Fruit fly (Drosophila melanogaster) whole organism, embryonic: Measurements from ENCODE around the gene prd.

ENCODE experiments used
- Bgb ChIP-seq: fragments of 200-800 bp; sonication (Bioruptor generic); IDR thresholded peaks from 2 replicates; pipeline ENCODE4 v1.3.6; 2022; ENCODE audit warnings: missing biosample characterization, missing genetic modification characterization; ENCODE audit not compliant: partially characterized antibody
- CG10543 ChIP-seq: fragments of 200-800 bp; sonication (Bioruptor generic); optimal IDR thresholded peaks from 3 replicates; lab custom pipeline; 2017; ENCODE audit warnings: missing biosample characterization, mild to moderate bottlenecking, missing genetic modification characterization, moderate library complexity
- CG10959 ChIP-seq: fragments of 200-800 bp; sonication (Bioruptor generic); IDR thresholded peaks from 2 replicates; pipeline ENCODE4 v1.3.6; 2022; ENCODE audit warnings: missing biosample characterization, missing genetic modification characterization
- CG15011 ChIP-seq: fragments of 200-800 bp; sonication (Bioruptor generic); optimal IDR thresholded peaks from 3 replicates; lab custom pipeline; 2018; ENCODE audit warnings: missing biosample characterization, mild to moderate bottlenecking, missing genetic modification characterization
- CG17328 ChIP-seq: fragments of 200-800 bp; sonication (Bioruptor generic); IDR thresholded peaks from 2 replicates; pipeline ENCODE4 v1.3.6; 2022; ENCODE audit warnings: missing biosample characterization, missing genetic modification characterization
- CG17802 ChIP-seq: fragments of 200-800 bp; sonication (Bioruptor generic); optimal IDR thresholded peaks from 2 replicates; lab custom pipeline; 2018; ENCODE audit warnings: missing biosample characterization, mild to moderate bottlenecking, missing genetic modification characterization, moderate library complexity
- CG17912 ChIP-seq: fragments of 200-800 bp; sonication (Bioruptor generic); optimal IDR thresholded peaks from 2 replicates; lab custom pipeline; 2018; ENCODE audit warnings: missing biosample characterization, mild to moderate bottlenecking, missing genetic modification characterization
- CG2712 ChIP-seq: fragments of 200-800 bp; optimal IDR thresholded peaks from 3 replicates; lab custom pipeline; 2019; ENCODE audit warnings: missing biosample characterization, mild to moderate bottlenecking, missing genetic modification characterization, moderate library complexity
- CG2889 ChIP-seq: fragments of 200-800 bp; sonication (Bioruptor generic); IDR thresholded peaks from 3 replicates; pipeline ENCODE4 v1.3.6; 2022; ENCODE audit warnings: missing biosample characterization, missing genetic modification characterization
- CG32772 ChIP-seq: fragments of 200-800 bp; sonication (Bioruptor generic); IDR thresholded peaks from 2 replicates; pipeline ENCODE4 v1.3.6; 2022; ENCODE audit warnings: missing biosample characterization, missing genetic modification characterization
- CG34224 ChIP-seq: fragments of 200-800 bp; sonication (Bioruptor generic); IDR thresholded peaks from 3 replicates; pipeline ENCODE4 v1.3.6; 2022; ENCODE audit warnings: missing biosample characterization, missing genetic modification characterization; ENCODE audit not compliant: partially characterized antibody
- CG3847 ChIP-seq: fragments of 200-800 bp; sonication (Bioruptor generic); IDR thresholded peaks from 2 replicates; pipeline ENCODE4 v1.3.6; 2022; ENCODE audit warnings: missing biosample characterization, missing genetic modification characterization
- CG6272 ChIP-seq: fragments of 200-800 bp; sonication (Bioruptor generic); IDR thresholded peaks from 2 replicates; pipeline ENCODE4 v1.3.6; 2022; ENCODE audit warnings: missing biosample characterization, missing genetic modification characterization
- CG7928 ChIP-seq: fragments of 200-800 bp; sonication (Bioruptor generic); optimal IDR thresholded peaks from 2 replicates; lab custom pipeline; 2017; ENCODE audit warnings: missing biosample characterization, mild to moderate bottlenecking, missing genetic modification characterization
- CG9215 ChIP-seq: fragments of 200-800 bp; sonication (Bioruptor generic); IDR thresholded peaks from 2 replicates; pipeline ENCODE4 v1.3.6; 2022; ENCODE audit warnings: missing biosample characterization, missing genetic modification characterization
- CG9797 ChIP-seq: fragments of 200-800 bp; sonication (Bioruptor generic); optimal IDR thresholded peaks from 3 replicates; lab custom pipeline; 2018; ENCODE audit warnings: missing biosample characterization, mild to moderate bottlenecking, missing genetic modification characterization
- Chrac-16 ChIP-seq: fragments of 200-800 bp; sonication (Bioruptor generic); optimal IDR thresholded peaks from 3 replicates; lab custom pipeline; 2016; ENCODE audit warnings: missing biosample characterization, missing genetic modification characterization
- Deaf1 ChIP-seq: fragments of 200-800 bp; optimal IDR thresholded peaks from 3 replicates; lab custom pipeline; 2019; ENCODE audit warnings: missing biosample characterization, mild to moderate bottlenecking, missing genetic modification characterization, moderate library complexity
- Dip3 ChIP-seq: fragments of 200-800 bp; sonication (Bioruptor generic); optimal IDR thresholded peaks from 3 replicates; lab custom pipeline; 2016; ENCODE audit warnings: missing biosample characterization, missing genetic modification characterization
- Doc3 ChIP-seq: fragments of 200-800 bp; sonication (Bioruptor generic); IDR thresholded peaks from 3 replicates; pipeline ENCODE4 v1.3.6; 2022; ENCODE audit warnings: missing biosample characterization, missing genetic modification characterization; ENCODE audit not compliant: partially characterized antibody
- GATAe ChIP-seq: fragments of 200-800 bp; sonication (Bioruptor generic); conservative IDR thresholded peaks from 2 replicates; pipeline ENCODE4 v1.3.6; 2022; ENCODE audit warnings: missing biosample characterization, missing genetic modification characterization
- HLH3B ChIP-seq: fragments of 200-800 bp; sonication (Bioruptor generic); IDR thresholded peaks from 2 replicates; pipeline ENCODE4 v1.3.6; 2022; ENCODE audit warnings: missing biosample characterization, missing genetic modification characterization
- Hand ChIP-seq: fragments of 200-800 bp; sonication (Bioruptor generic); optimal IDR thresholded peaks from 2 replicates; lab custom pipeline; 2017; ENCODE audit warnings: mild to moderate bottlenecking, missing biosample characterization, missing genetic modification reagents, missing genetic modification characterization
- HmgZ ChIP-seq: fragments of 200-800 bp; sonication (Bioruptor generic); optimal IDR thresholded peaks from 2 replicates; lab custom pipeline; 2018; ENCODE audit warnings: missing biosample characterization, mild to moderate bottlenecking, missing genetic modification characterization
- Jarid2 ChIP-seq: fragments of 200-800 bp; sonication (Bioruptor generic); optimal IDR thresholded peaks from 3 replicates; lab custom pipeline; 2017; ENCODE audit warnings: mild to moderate bottlenecking, missing biosample characterization, missing genetic modification reagents, missing genetic modification characterization
- Med ChIP-seq: fragments of 200-800 bp; sonication (Bioruptor generic); peaks from one replicate; lab custom pipeline; 2016; ENCODE audit warnings: missing biosample characterization, missing genetic modification characterization, mild to moderate bottlenecking, inconsistent platforms, moderate library complexity
- Nf-YB ChIP-seq: fragments of 200-800 bp; sonication (Bioruptor generic); optimal IDR thresholded peaks from 3 replicates; lab custom pipeline; 2019; ENCODE audit warnings: missing biosample characterization, mild to moderate bottlenecking, missing genetic modification characterization, moderate library complexity
- Rfx ChIP-seq: fragments of 200-800 bp; sonication (Bioruptor generic); IDR thresholded peaks from 2 replicates; pipeline ENCODE4 v1.3.6; 2022; ENCODE audit warnings: missing biosample characterization, missing genetic modification characterization
- Scr ChIP-seq: fragments of 200-800 bp; sonication (Bioruptor generic); IDR thresholded peaks from 2 replicates; pipeline ENCODE4 v1.3.6; 2022; ENCODE audit warnings: missing biosample characterization, missing genetic modification characterization; ENCODE audit not compliant: partially characterized antibody
- Trl ChIP-seq, 3 experiments: fragments of >200 bp in 2 of 3; fragments of 200-800 bp in 1 of 3; sonication (Bioruptor generic) in 1 of 3; optimal IDR thresholded peaks; 2 replicates in 1 of 3; 3 replicates in 2 of 3; lab custom pipeline; 2016 to 2017; ENCODE audit warnings: missing biosample characterization in 1 of 3, missing genetic modification characterization in 1 of 3
- Usf ChIP-seq: fragments of 200-800 bp; sonication (Bioruptor generic); optimal IDR thresholded peaks from 2 replicates; lab custom pipeline; 2017; ENCODE audit warnings: missing genotype, missing biosample characterization, missing genetic modification characterization
- az2 ChIP-seq: fragments of 200-800 bp; sonication (Bioruptor generic); optimal IDR thresholded peaks from 3 replicates; lab custom pipeline; 2016; ENCODE audit warnings: missing biosample characterization, missing genetic modification characterization
- chn ChIP-seq: fragments of 200-800 bp; sonication (Bioruptor generic); optimal IDR thresholded peaks from 2 replicates; lab custom pipeline; 2016; ENCODE audit warnings: missing biosample characterization, missing genetic modification characterization
- crp ChIP-seq, 2 experiments: fragments of 200-800 bp; sonication (Bioruptor generic); optimal IDR thresholded peaks; 2 replicates in 1 of 2; 3 replicates in 1 of 2; lab custom pipeline; 2017; ENCODE audit warnings: missing biosample characterization in 2 of 2, missing genetic modification characterization in 2 of 2, mild to moderate bottlenecking in 1 of 2, moderate library complexity in 1 of 2
- dysf ChIP-seq: fragments of 200-800 bp; sonication (Bioruptor generic); IDR thresholded peaks from 3 replicates; pipeline ENCODE4 v1.3.6; 2022; ENCODE audit warnings: missing biosample characterization, missing genetic modification characterization
- grau ChIP-seq: fragments of 200-800 bp; optimal IDR thresholded peaks from 3 replicates; lab custom pipeline; 2019; ENCODE audit warnings: missing biosample characterization, mild to moderate bottlenecking, missing genetic modification characterization, moderate library complexity
- hth ChIP-seq: fragments of >200 bp; optimal IDR thresholded peaks from 2 replicates; lab custom pipeline; 2017; ENCODE audit warnings: inconsistent platforms
- insv ChIP-seq, 2 experiments: fragments of 200-800 bp; sonication (Bioruptor generic); optimal IDR thresholded peaks; 3 replicates each; lab custom pipeline; 2016 to 2018; ENCODE audit warnings: missing biosample characterization in 2 of 2, missing genetic modification characterization in 2 of 2
- jumu ChIP-seq: fragments of 200-800 bp; sonication (Bioruptor generic); optimal IDR thresholded peaks from 3 replicates; lab custom pipeline; 2016; ENCODE audit warnings: missing biosample characterization, missing genetic modification characterization
- klu ChIP-seq: fragments of 200-800 bp; sonication (Bioruptor generic); IDR thresholded peaks from 2 replicates; pipeline ENCODE4 v1.3.6; 2022; ENCODE audit warnings: missing biosample characterization, missing genetic modification characterization
- nmo ChIP-seq: fragments of 200-800 bp; sonication (Bioruptor generic); optimal IDR thresholded peaks from 2 replicates; lab custom pipeline; 2018; ENCODE audit warnings: missing biosample characterization, mild to moderate bottlenecking, missing genetic modification characterization, moderate library complexity
- pho ChIP-seq: fragments of 200-800 bp; sonication (Bioruptor generic); optimal IDR thresholded peaks from 2 replicates; lab custom pipeline; 2016; ENCODE audit warnings: missing biosample characterization, missing genetic modification characterization
- pzg ChIP-seq: fragments of 200-800 bp; sonication (Bioruptor generic); optimal IDR thresholded peaks from 3 replicates; lab custom pipeline; 2018; ENCODE audit warnings: missing biosample characterization, mild to moderate bottlenecking, missing genetic modification characterization, moderate library complexity
- ranshi ChIP-seq: fragments of 200-800 bp; sonication (Bioruptor generic); IDR thresholded peaks from 2 replicates; pipeline ENCODE4 v1.3.6; 2022; ENCODE audit warnings: missing biosample characterization, missing genetic modification characterization
- sima ChIP-seq: fragments of 200-800 bp; sonication (Bioruptor generic); optimal IDR thresholded peaks from 2 replicates; lab custom pipeline; 2016; ENCODE audit warnings: missing biosample characterization, missing genetic modification characterization
- sob ChIP-seq: fragments of 200-800 bp; sonication (Bioruptor generic); IDR thresholded peaks from 2 replicates; pipeline ENCODE4 v1.3.6; 2022; ENCODE audit warnings: missing biosample characterization, missing genetic modification characterization
- stwl ChIP-seq: fragments of 200-800 bp; sonication (Bioruptor generic); optimal IDR thresholded peaks from 3 replicates; lab custom pipeline; 2018; ENCODE audit warnings: missing biosample characterization, mild to moderate bottlenecking, missing genetic modification characterization, moderate library complexity
- tio ChIP-seq: fragments of 200-800 bp; sonication (Bioruptor generic); optimal IDR thresholded peaks from 2 replicates; lab custom pipeline; 2017; ENCODE audit warnings: missing biosample characterization, missing genetic modification characterization, inconsistent platforms
- ttk ChIP-seq: fragments of 200-800 bp; sonication (Bioruptor generic); IDR thresholded peaks from 2 replicates; pipeline ENCODE4 v2.1.2; 2022; ENCODE audit warnings: missing biosample characterization, missing genetic modification characterization
- vvl ChIP-seq: fragments of 200-800 bp; sonication (Bioruptor generic); IDR thresholded peaks from 2 replicates; pipeline ENCODE4 v1.3.6; 2022; ENCODE audit warnings: missing biosample characterization, missing genetic modification characterization
- zen2 ChIP-seq: fragments of 200-800 bp; sonication (Bioruptor generic); IDR thresholded peaks from 3 replicates; pipeline ENCODE4 v1.3.6; 2022; ENCODE audit warnings: missing biosample characterization, missing genetic modification characterization; ENCODE audit not compliant: partially characterized antibody

Gene prd

DNA sequence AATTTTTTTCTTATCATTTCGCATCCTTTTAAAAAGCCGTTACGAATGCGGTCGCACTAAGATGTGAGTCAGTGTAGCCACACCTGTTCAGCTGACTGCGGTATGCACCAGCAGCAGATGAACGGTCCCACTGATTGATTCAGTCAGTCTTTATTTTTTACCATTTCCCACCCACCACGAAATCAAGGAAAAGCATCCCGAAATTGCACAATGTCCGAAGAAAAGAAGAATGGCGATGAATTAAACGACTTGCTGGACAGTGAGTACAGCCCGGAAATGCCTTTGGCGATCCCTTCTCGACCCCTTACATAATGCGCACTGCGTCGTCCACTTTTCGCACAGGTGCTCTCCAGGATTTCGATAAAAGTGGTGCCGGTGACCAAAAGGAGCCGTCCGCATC lies 8.0 kb upstream of the prd start (continued):
- TF ChIP-seq pzg (GFP tag; lab: Kevin White, UChicago), result peak; percentile 92
- no peak for TF ChIP-seq Hand
- no peak for TF ChIP-seq Usf (GFP tag; lab: Kevin White, UChicago)
- TF ChIP-seq Deaf1 (tag; lab: Kevin White, UChicago), result no peak
- no peak for TF ChIP-seq vvl (GFP tag; lab: Robert Waterston, UW)
- TF ChIP-seq CG3847, result peak; percentile 58
- peak; percentile 85 for TF ChIP-seq stwl (tag; lab: Kevin White, UChicago)
- no peak for TF ChIP-seq Dip3 (GFP tag; lab: Kevin White, UChicago)
- no peak for TF ChIP-seq CG17328 (GFP tag; lab: Robert Waterston, UW)
- TF ChIP-seq CG7928, result no peak
- TF ChIP-seq Trl (optimal IDR thresholded peaks at IDR 0.05; lab: Kevin White, UChicago), result no peak
- TF ChIP-seq Trl (GFP tag; optimal IDR thresholded peaks at IDR 0.05; lab: Kevin White, UChicago), result no peak
- TF ChIP-seq Scr (GFP tag; lab: Robert Waterston, UW), result peak; percentile 37
- TF ChIP-seq tio, result no peak
- TF ChIP-seq CG32772 (GFP tag; lab: Robert Waterston, UW), result no peak
- peak; percentile 15 for TF ChIP-seq CG17912
- TF ChIP-seq insv (GFP tag; optimal IDR thresholded peaks at IDR 0.05; lab: Kevin White, UChicago), result no peak
- peak; percentile 24 for TF ChIP-seq Jarid2 (GFP tag; lab: Kevin White, UChicago)
- TF ChIP-seq Med, result peak; percentile 53
- no peak; the same call in 1 of the 2 replicates for TF ChIP-seq ranshi
- no peak for TF ChIP-seq HLH3B (GFP tag; lab: Robert Waterston, UW)
- no peak for TF ChIP-seq hth (lab: Kevin White, UChicago)
- no peak for TF ChIP-seq CG10543 (GFP tag; lab: Kevin White, UChicago)
- TF ChIP-seq Bgb (GFP tag; lab: Robert Waterston, UW), result peak; percentile 56
- TF ChIP-seq CG9215, result no peak
- no peak for TF ChIP-seq Doc3
- peak; percentile 44 for TF ChIP-seq chn (GFP tag; lab: Kevin White, UChicago)
- no peak for TF ChIP-seq ttk (GFP tag; lab: Robert Waterston, UW)
- TF ChIP-seq CG15011 (GFP tag; lab: Kevin White, UChicago), result no peak
- TF ChIP-seq klu (GFP tag; lab: Robert Waterston, UW), result no peak
- TF ChIP-seq CG34224, result no peak
- peak; percentile 98 for TF ChIP-seq CG9797 (GFP tag; lab: Kevin White, UChicago)
- TF ChIP-seq zen2 (GFP tag; lab: Robert Waterston, UW), result no peak
- TF ChIP-seq grau (tag; lab: Kevin White, UChicago), result no peak
- TF ChIP-seq CG6272 (GFP tag; lab: Robert Waterston, UW), result no peak
- no peak for TF ChIP-seq CG10959 (GFP tag; lab: Robert Waterston, UW)
- TF ChIP-seq sob, result no peak
- peak; percentile 15; the same call in 1 of the 2 replicates for TF ChIP-seq Rfx (GFP tag; lab: Robert Waterston, UW)
- TF ChIP-seq nmo (GFP tag; lab: Kevin White, UChicago), result peak; percentile 32
- TF ChIP-seq GATAe (GFP tag; lab: Robert Waterston, UW), result no peak
- TF ChIP-seq Chrac-16 (GFP tag; lab: Kevin White, UChicago), result no peak
- TF ChIP-seq jumu (GFP tag; lab: Kevin White, UChicago), result no peak
- TF ChIP-seq dysf (GFP tag; lab: Robert Waterston, UW), result no peak
- TF ChIP-seq pho, result peak; percentile 1
- peak; percentile 69 for TF ChIP-seq HmgZ (tag; lab: Kevin White, UChicago)
- no peak for TF ChIP-seq sima
- TF ChIP-seq Nf-YB (GFP tag; lab: Kevin White, UChicago), result peak; percentile 14
- no peak for TF ChIP-seq az2 (GFP tag; lab: Kevin White, UChicago)
- peak in 1 of 2 experiments; percentile 45 for TF ChIP-seq crp (GFP tag; optimal IDR thresholded peaks at IDR 0.05; lab: Kevin White, UChicago)
- TF ChIP-seq CG2889 (GFP tag; lab: Robert Waterston, UW), result no peak
- TF ChIP-seq CG2712 (tag; lab: Kevin White, UChicago), result peak; percentile 48
- no peak for TF ChIP-seq CG17802 (tag; lab: Kevin White, UChicago)
